Fruit fly (Drosophila melanogaster): ENCODE results near the gene CG7298.

- TF ChIP-seq CG34367 (tag; optimal IDR thresholded peaks at IDR 0.05) (no peak), CG12605 (GFP tag; IDR thresholded peaks at IDR 0.05) (0 out of 2 replicates have a peak, but pooled peaks have one; percentile 13), Snoo (tag; optimal IDR thresholded peaks at IDR 0.05) (no peak), gl (tag; optimal IDR thresholded peaks at IDR 0.05) (no peak), CG17806 (tag; optimal IDR thresholded peaks at IDR 0.05) (no peak)
Observed at dm6 chr3L:20187885-20188570, 15.5 kb downstream of the CG7298 start, which contains the start of gene Ssk.

Data from whole organism, pupa.